Worm (Caenorhabditis elegans) whole organism, early embryonic: ENCODE data around the gene lys-10.
A peak's percentile ranks its signal among the peaks of the same experiment; 100 is the strongest.

Source experiments
- B0310.2 ChIP-seq: sonication (generic microtip); optimal IDR thresholded peaks from 2 replicates; lab custom pipeline; 2016; ENCODE audit warnings: mild to moderate bottlenecking, missing genetic modification characterization, missing compliant biosample characterization
- F13C5.2 ChIP-seq: sonication (generic microtip); optimal IDR thresholded peaks from 2 replicates; lab custom pipeline; 2017; ENCODE audit warnings: mild to moderate bottlenecking, missing genetic modification characterization, inconsistent platforms, missing compliant biosample characterization
- aly-1 ChIP-seq: sonication (generic microtip); optimal IDR thresholded peaks from 2 replicates; lab custom pipeline; 2016; ENCODE audit warnings: missing genetic modification characterization, missing compliant biosample characterization
- ama-1 ChIP-seq: fragments of 150-350 bp; optimal IDR thresholded peaks from 2 replicates; lab custom pipeline; 2014
- ceh-13 ChIP-seq: fragments of 200-800 bp; sonication (Bioruptor generic); optimal IDR thresholded peaks from 2 replicates; lab custom pipeline; 2018; ENCODE audit warnings: mild to moderate bottlenecking, missing genetic modification characterization, missing compliant biosample characterization
- ceh-36 ChIP-seq: sonication (generic microtip); optimal IDR thresholded peaks from 2 replicates; lab custom pipeline; 2016; ENCODE audit warnings: missing genetic modification characterization, inconsistent platforms, missing compliant biosample characterization
- ets-7 ChIP-seq: sonication (generic microtip); optimal IDR thresholded peaks from 2 replicates; lab custom pipeline; 2016; ENCODE audit warnings: missing genotype, missing genetic modification characterization, missing compliant biosample characterization
- flt-1 ChIP-seq: fragments of 200-800 bp; sonication (Bioruptor generic); IDR thresholded peaks from 2 replicates; pipeline ENCODE4 v1.3.6; 2022; ENCODE audit warnings: missing genetic modification characterization, missing compliant biosample characterization
- hmbx-1 ChIP-seq: sonication (generic microtip); optimal IDR thresholded peaks from 2 replicates; lab custom pipeline; 2016; ENCODE audit warnings: mild to moderate bottlenecking, missing genetic modification characterization, missing compliant biosample characterization
- hmg-4 ChIP-seq: fragments of 200-800 bp; sonication (Bioruptor generic); optimal IDR thresholded peaks from 2 replicates; lab custom pipeline; 2018; ENCODE audit warnings: mild to moderate bottlenecking, missing genetic modification characterization, missing compliant biosample characterization
- hnd-1 ChIP-seq: sonication (generic microtip); optimal IDR thresholded peaks from 2 replicates; lab custom pipeline; 2016; ENCODE audit warnings: missing genetic modification characterization, missing compliant biosample characterization
- pes-1 ChIP-seq: fragments of 200-800 bp; sonication (Bioruptor generic); IDR thresholded peaks from 2 replicates; pipeline ENCODE4 v1.3.6; 2022; ENCODE audit warnings: missing genetic modification reagents, missing genetic modification characterization, missing compliant biosample characterization
- scrt-1 ChIP-seq: fragments of 200-800 bp; sonication (Bioruptor generic); IDR thresholded peaks from 2 replicates; pipeline ENCODE4 v1.3.6; 2022; ENCODE audit warnings: missing genetic modification characterization, missing compliant biosample characterization
- sea-1 ChIP-seq: fragments of 200-800 bp; sonication (Bioruptor generic); conservative IDR thresholded peaks from 2 replicates; pipeline ENCODE4 v1.3.6; 2022; ENCODE audit warnings: missing genetic modification characterization, missing compliant biosample characterization
- tbx-11 ChIP-seq: fragments of 200-800 bp; sonication (Bioruptor generic); IDR thresholded peaks from 2 replicates; pipeline ENCODE4 v1.3.6; 2022; ENCODE audit warnings: missing genetic modification characterization, missing compliant biosample characterization
- tbx-37 ChIP-seq: fragments of 200-800 bp; sonication (Bioruptor generic); conservative IDR thresholded peaks from 2 replicates; pipeline ENCODE4 v1.3.6; 2022; ENCODE audit warnings: missing genetic modification reagents, missing genetic modification characterization, missing compliant biosample characterization
- tra-4 ChIP-seq: sonication (generic microtip); optimal IDR thresholded peaks from 2 replicates; lab custom pipeline; 2017; ENCODE audit warnings: missing genetic modification characterization, missing compliant biosample characterization

Gene lys-10

ce11 chrIV:8333034-8333433 is 408 bp downstream of the lys-10 start:
- TF ChIP-seq ceh-36 (tag; lab: Kevin White, UChicago) (no peak), hmbx-1 (no peak), F13C5.2 (tag; lab: Kevin White, UChicago) (no peak), flt-1 (GFP tag; lab: Robert Waterston, UW) (0 out of 2 replicates have a peak, but pooled peaks have one; percentile 2)

- TF ChIP-seq hmbx-1, result no peak
- TF ChIP-seq aly-1 (tag; lab: Kevin White, UChicago), result peak; percentile 47
- TF ChIP-seq ama-1 (lab: Kevin White, UChicago), result peak; percentile 97
- no peak for TF ChIP-seq ceh-13 (GFP tag; lab: Kevin White, UChicago)
- TF ChIP-seq B0310.2 (tag; lab: Kevin White, UChicago), result no peak
These were observed 928 bp downstream of the lys-10 start for ce11 chrIV:8333554-8333953.

- TF ChIP-seq tra-4 (tag; lab: Kevin White, UChicago) (no peak), F13C5.2 (tag; lab: Kevin White, UChicago) (no peak), ceh-36 (tag; lab: Kevin White, UChicago) (no peak), ets-7 (tag; lab: Kevin White, UChicago) (no peak), tbx-37 (no peak), ceh-13 (GFP tag; lab: Kevin White, UChicago) (no peak), aly-1 (tag; lab: Kevin White, UChicago) (no peak), B0310.2 (tag; lab: Kevin White, UChicago) (no peak)
These were observed 1.1 kb downstream of the lys-10 start, which contains the start of gene his-31 for ce11 chrIV:8333954-8333987. TSS of gene his-31 (minus strand) at chrIV:8333983.

ce11 chrIV:8333988-8334863 is 1.6 kb downstream of the lys-10 start, which contains the start of gene his-32:
TSS of gene his-32 (plus strand) at chrIV:8334305.
- TF ChIP-seq hmg-4 (GFP tag; lab: Kevin White, UChicago), result peak; percentile 41
- peak; percentile 99 for TF ChIP-seq ama-1 (lab: Kevin White, UChicago)
- TF ChIP-seq F13C5.2 (tag; lab: Kevin White, UChicago), result peak; percentile 18
- TF ChIP-seq hmbx-1, result peak; percentile 60
- peak; percentile 88 for TF ChIP-seq B0310.2 (tag; lab: Kevin White, UChicago)
- TF ChIP-seq pes-1, result peak; percentile 76
- no peak for TF ChIP-seq ceh-13 (GFP tag; lab: Kevin White, UChicago)
- peak; percentile 78; the same call in 1 of the 2 replicates for TF ChIP-seq scrt-1 (GFP tag; lab: Robert Waterston, UW)
- no peak for TF ChIP-seq hnd-1
- TF ChIP-seq tbx-37, result no peak
- TF ChIP-seq sea-1, result peak; percentile 67; the same call in 1 of the 2 replicates
- peak; percentile 65; the same call in 1 of the 2 replicates for TF ChIP-seq flt-1 (GFP tag; lab: Robert Waterston, UW)
- peak; percentile 100 for TF ChIP-seq aly-1 (tag; lab: Kevin White, UChicago)
- TF ChIP-seq ceh-36 (tag; lab: Kevin White, UChicago), result peak; percentile 69
- no peak for TF ChIP-seq ets-7 (tag; lab: Kevin White, UChicago)
- peak; percentile 25 for TF ChIP-seq tra-4 (tag; lab: Kevin White, UChicago)
- no peak for TF ChIP-seq tbx-11 (GFP tag; lab: Robert Waterston, UW)

- no peak for TF ChIP-seq sea-1
- TF ChIP-seq flt-1 (GFP tag; lab: Robert Waterston, UW), result no peak
These were observed 7.0 kb downstream of the lys-10 start, which contains the start of gene lgc-6 for ce11 chrIV:8339636-8340035. TSS of gene lgc-6 (plus strand) at chrIV:8339936.

- TF ChIP-seq aly-1 (tag; lab: Kevin White, UChicago), result no peak
- no peak for TF ChIP-seq ceh-13 (GFP tag; lab: Kevin White, UChicago)
- TF ChIP-seq B0310.2 (tag; lab: Kevin White, UChicago), result no peak
- TF ChIP-seq scrt-1 (GFP tag; lab: Robert Waterston, UW), result no peak
- no peak for TF ChIP-seq F13C5.2 (tag; lab: Kevin White, UChicago)
- no peak for TF ChIP-seq pes-1
- no peak for TF ChIP-seq ceh-36 (tag; lab: Kevin White, UChicago)
- no peak for TF ChIP-seq flt-1 (GFP tag; lab: Robert Waterston, UW)
- TF ChIP-seq tra-4 (tag; lab: Kevin White, UChicago), result no peak
- TF ChIP-seq hmg-4 (GFP tag; lab: Kevin White, UChicago), result no peak
- no peak for TF ChIP-seq ama-1 (lab: Kevin White, UChicago)
These were observed 9.8 kb downstream of the lys-10 start, which contains the start of gene lgc-5 for ce11 chrIV:8342385-8342784. TSS of gene lgc-5 (plus strand) at chrIV:8342685.

- TF ChIP-seq tbx-37 (no peak), ceh-36 (tag; lab: Kevin White, UChicago) (no peak), ceh-13 (GFP tag; lab: Kevin White, UChicago) (no peak), hmg-4 (GFP tag; lab: Kevin White, UChicago) (no peak), sea-1 (no peak), flt-1 (GFP tag; lab: Robert Waterston, UW) (no peak), ama-1 (lab: Kevin White, UChicago) (no peak), aly-1 (tag; lab: Kevin White, UChicago) (no peak), hnd-1 (no peak), F13C5.2 (tag; lab: Kevin White, UChicago) (no peak), pes-1 (no peak), tra-4 (tag; lab: Kevin White, UChicago) (no peak), tbx-11 (GFP tag; lab: Robert Waterston, UW) (no peak), B0310.2 (tag; lab: Kevin White, UChicago) (no peak), hmbx-1 (no peak), scrt-1 (GFP tag; lab: Robert Waterston, UW) (no peak), ets-7 (tag; lab: Kevin White, UChicago) (no peak)
These were observed 12.9 kb downstream of the lys-10 start, which contains the start of gene F17E9.5 for ce11 chrIV:8345518-8345917. TSS of gene F17E9.5 (plus strand) at chrIV:8345818.

ce11 chrIV:8347051-8347450 is 14.4 kb downstream of the lys-10 start, which contains the start of the genes F17E9.18 and F17E9.15:
TSS of gene F17E9.18 (minus strand) at chrIV:8347151.
TSS of gene F17E9.15 (plus strand) at chrIV:8347418.
- TF ChIP-seq scrt-1 (GFP tag; lab: Robert Waterston, UW), result no peak
- TF ChIP-seq ama-1 (lab: Kevin White, UChicago), result no peak
- no peak for TF ChIP-seq hmg-4 (GFP tag; lab: Kevin White, UChicago)
- TF ChIP-seq F13C5.2 (tag; lab: Kevin White, UChicago), result no peak
- no peak for TF ChIP-seq tbx-37
- TF ChIP-seq tra-4 (tag; lab: Kevin White, UChicago), result no peak
- TF ChIP-seq ets-7 (tag; lab: Kevin White, UChicago), result no peak
- TF ChIP-seq sea-1, result no peak
